Worm (Caenorhabditis elegans) whole organism, L4/young adult: Measurements from ENCODE around the gene chmp-7.

ENCODE experiments used
- W03F9.2 ChIP-seq: fragments of 150-350 bp; optimal IDR thresholded peaks from 2 replicates; lab custom pipeline; 2014; ENCODE audit warnings: missing biosample characterization, missing genetic modification characterization
- dao-5 ChIP-seq: sonication (generic microtip); optimal IDR thresholded peaks from 2 replicates; lab custom pipeline; 2016; ENCODE audit warnings: missing genotype, missing genetic modification characterization, moderate library complexity, missing compliant biosample characterization
- him-1 ChIP-seq: sonication (generic microtip); optimal IDR thresholded peaks from 2 replicates; lab custom pipeline; 2016; ENCODE audit warnings: missing genotype, missing genetic modification reagents, missing genetic modification characterization, missing compliant biosample characterization

DNA sequence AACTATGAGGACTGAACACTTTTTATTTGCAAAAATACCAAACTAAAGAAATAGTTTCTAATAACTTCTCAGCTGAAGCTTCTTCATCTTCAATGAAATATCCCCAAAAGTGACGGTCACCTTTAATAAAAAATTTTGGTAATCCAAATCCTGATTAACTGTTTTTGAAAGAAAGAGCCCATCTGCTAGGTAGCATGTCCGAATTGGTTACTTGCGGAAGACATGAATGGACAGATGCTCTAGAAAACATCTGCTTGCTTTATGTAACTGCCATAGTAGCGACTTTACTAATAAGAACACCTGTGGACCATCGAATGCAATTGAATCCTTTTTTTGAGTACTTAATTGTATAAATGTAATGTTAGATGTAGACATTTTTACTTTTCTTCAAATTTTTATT lies 4.2 kb downstream of the chmp-7 start:
- TF ChIP-seq dao-5, result no peak
- TF ChIP-seq him-1 (tag; lab: Kevin White, UChicago), result no peak
- TF ChIP-seq W03F9.2 (tag; lab: Kevin White, UChicago), result no peak
